Fruit fly (Drosophila melanogaster): ENCODE measurements around the gene mys.
A peak's percentile ranks its signal among the peaks of the same experiment; 100 is the strongest.

mys gene

dm6 chrX:8056597-8057228, 4.7 kb upstream of the mys start (continued):
- TF ChIP-seq Eip75B (GFP tag; optimal IDR thresholded peaks at IDR 0.05), result no peak
- no peak for TF ChIP-seq CG9139 (GFP tag; optimal IDR thresholded peaks at IDR 0.05)
- TF ChIP-seq dsx (GFP tag; optimal IDR thresholded peaks at IDR 0.05; ENCODE audit: poor library complexity, severe bottlenecking), result no peak
- TF ChIP-seq Ets21C (GFP tag; optimal IDR thresholded peaks at IDR 0.05), result no peak
- no peak for TF ChIP-seq dac (GFP tag; optimal IDR thresholded peaks at IDR 0.05)
- TF ChIP-seq Lpt (GFP tag; optimal IDR thresholded peaks at IDR 0.05), result peak; percentile 8
- TF ChIP-seq CG16779 (tag; optimal IDR thresholded peaks at IDR 0.05), result no peak
- TF ChIP-seq CG6163 (GFP tag; IDR thresholded peaks at IDR 0.05), result peak; percentile 67
- no peak for TF ChIP-seq CG10631 (GFP tag; optimal IDR thresholded peaks at IDR 0.05)
- TF ChIP-seq Hr39 (GFP tag; optimal IDR thresholded peaks at IDR 0.05), result no peak
- no peak for TF ChIP-seq Ets96B (tag; optimal IDR thresholded peaks at IDR 0.05)
- peak; percentile 74 for TF ChIP-seq Eip78C (GFP tag)
- TF ChIP-seq fkh (GFP tag; optimal IDR thresholded peaks at IDR 0.05), result peak; percentile 70
- no peak for TF ChIP-seq pdm3 (GFP tag; optimal IDR thresholded peaks at IDR 0.05)
- no peak for TF ChIP-seq CG11294 (GFP tag; IDR thresholded peaks at IDR 0.05)
- TF ChIP-seq CG11762 (GFP tag; optimal IDR thresholded peaks at IDR 0.05; ENCODE audit: insufficient read depth), result no peak
- no peak for TF ChIP-seq CG3032 (tag; optimal IDR thresholded peaks at IDR 0.05)
- peak; percentile 9 for TF ChIP-seq CG6276 (GFP tag; optimal IDR thresholded peaks at IDR 0.05)
- no peak for TF ChIP-seq Smox (GFP tag; optimal IDR thresholded peaks at IDR 0.05)
- TF ChIP-seq CG8119 (GFP tag; IDR thresholded peaks at IDR 0.05), result peak; percentile 62; the same call in 2 of the 3 replicates
- TF ChIP-seq topi (GFP tag; optimal IDR thresholded peaks at IDR 0.05), result no peak
- TF ChIP-seq Sox14 (GFP tag; optimal IDR thresholded peaks at IDR 0.05), result no peak
- TF ChIP-seq Met (GFP tag; optimal IDR thresholded peaks at IDR 0.05), result no peak
- TF ChIP-seq CG7368 (GFP tag; optimal IDR thresholded peaks at IDR 0.05), result no peak

- TF ChIP-seq Gug (GFP tag; IDR thresholded peaks at IDR 0.05), result peak; percentile 53
- TF ChIP-seq CG34406 (GFP tag; optimal IDR thresholded peaks at IDR 0.05), result peak; percentile 74
- peak; percentile 74 for TF ChIP-seq CG3032 (tag; optimal IDR thresholded peaks at IDR 0.05)
- TF ChIP-seq Lpt (GFP tag; optimal IDR thresholded peaks at IDR 0.05), result no peak
- TF ChIP-seq Sox15 (GFP tag; optimal IDR thresholded peaks at IDR 0.05), result peak; percentile 74
- peak; percentile 74 for TF ChIP-seq dac (GFP tag; optimal IDR thresholded peaks at IDR 0.05)
- TF ChIP-seq Blimp-1 (GFP tag; optimal IDR thresholded peaks at IDR 0.05), result peak; percentile 57
- TF ChIP-seq Hr39 (GFP tag; optimal IDR thresholded peaks at IDR 0.05), result peak; percentile 80
- peak; percentile 62 for TF ChIP-seq Ets21C (GFP tag; optimal IDR thresholded peaks at IDR 0.05)
- no peak for TF ChIP-seq vri (GFP tag; optimal IDR thresholded peaks at IDR 0.05)
- TF ChIP-seq dsx (GFP tag; optimal IDR thresholded peaks at IDR 0.05; ENCODE audit: poor library complexity, severe bottlenecking), result peak; percentile 30
- peak; percentile 40 for TF ChIP-seq CG9139 (GFP tag; optimal IDR thresholded peaks at IDR 0.05)
- TF ChIP-seq net (GFP tag; optimal IDR thresholded peaks at IDR 0.05), result peak; percentile 75
- TF ChIP-seq CG10669 (GFP tag; optimal IDR thresholded peaks at IDR 0.05), result peak; percentile 76
- TF ChIP-seq acj6 (GFP tag; optimal IDR thresholded peaks at IDR 0.05), result peak; percentile 75
- peak; percentile 68 for TF ChIP-seq achi (GFP tag; optimal IDR thresholded peaks at IDR 0.05)
- TF ChIP-seq CG6276 (GFP tag; optimal IDR thresholded peaks at IDR 0.05), result peak; percentile 78
- peak; percentile 56 for TF ChIP-seq CG15336 (GFP tag; IDR thresholded peaks at IDR 0.05)
- peak; percentile 77 for TF ChIP-seq lz (GFP tag; optimal IDR thresholded peaks at IDR 0.05)
- peak; percentile 89 for TF ChIP-seq svp (GFP tag)
- TF ChIP-seq CG8119 (GFP tag; IDR thresholded peaks at IDR 0.05), result peak; percentile 68
- peak; percentile 26 for TF ChIP-seq Eip93F (GFP tag; optimal IDR thresholded peaks at IDR 0.05)
- peak; percentile 41 for TF ChIP-seq CG16779 (tag; optimal IDR thresholded peaks at IDR 0.05)
- peak; percentile 66 for TF ChIP-seq Ets96B (tag; optimal IDR thresholded peaks at IDR 0.05)
- peak; percentile 43 for TF ChIP-seq CG11902 (GFP tag; optimal IDR thresholded peaks at IDR 0.05)
- TF ChIP-seq CG6808 (GFP tag; optimal IDR thresholded peaks at IDR 0.05), result peak; percentile 72
- peak; percentile 83 for TF ChIP-seq Sox14 (GFP tag; optimal IDR thresholded peaks at IDR 0.05)
- peak; percentile 82 for TF ChIP-seq topi (GFP tag; optimal IDR thresholded peaks at IDR 0.05)
- TF ChIP-seq CG4318 (GFP tag; optimal IDR thresholded peaks at IDR 0.05), result peak; percentile 84
- TF ChIP-seq Met (GFP tag; optimal IDR thresholded peaks at IDR 0.05), result peak; percentile 82
- TF ChIP-seq Smox (GFP tag; optimal IDR thresholded peaks at IDR 0.05), result no peak
- TF ChIP-seq salr (GFP tag; optimal IDR thresholded peaks at IDR 0.05), result peak; percentile 46 to 80
- peak; percentile 17 for TF ChIP-seq CG1621 (tag; optimal IDR thresholded peaks at IDR 0.05)
- peak; percentile 70 for TF ChIP-seq Hr4 (GFP tag; optimal IDR thresholded peaks at IDR 0.05)
- peak; percentile 71 for TF ChIP-seq CG10631 (GFP tag; optimal IDR thresholded peaks at IDR 0.05)
- peak; percentile 76 for TF ChIP-seq fd59A (GFP tag; optimal IDR thresholded peaks at IDR 0.05)
- TF ChIP-seq fkh (GFP tag; optimal IDR thresholded peaks at IDR 0.05), result no peak
- TF ChIP-seq CG11762 (GFP tag; optimal IDR thresholded peaks at IDR 0.05; ENCODE audit: insufficient read depth), result peak; percentile 49
- TF ChIP-seq Hr38 (GFP tag; optimal IDR thresholded peaks at IDR 0.05), result no peak
- TF ChIP-seq Eip75B (GFP tag; optimal IDR thresholded peaks at IDR 0.05), result peak; percentile 84
- peak; percentile 80 for TF ChIP-seq pdm3 (GFP tag; optimal IDR thresholded peaks at IDR 0.05)
- TF ChIP-seq cyc (GFP tag; optimal IDR thresholded peaks at IDR 0.05), result peak; percentile 69
Observed at dm6 chrX:8057299-8057730, 4.1 kb upstream of the mys start.

All from whole organism, prepupa.